Worm (Caenorhabditis elegans) whole organism, L1 larva: ENCODE results near the gene F11C7.6.

Experiments used
- irx-1 ChIP-seq: sonication (generic microtip); optimal IDR thresholded peaks from 2 replicates; lab custom pipeline; 2016; ENCODE audit warnings: missing genetic modification characterization, missing compliant biosample characterization
- lin-15B ChIP-seq: fragments of 150-350 bp; sonication (generic microtip); optimal IDR thresholded peaks from 3 replicates; lab custom pipeline; 2014; ENCODE audit warnings: missing biosample characterization, missing genetic modification characterization
- lir-3 ChIP-seq: sonication (generic microtip); optimal IDR thresholded peaks from 2 replicates; lab custom pipeline; 2016; ENCODE audit warnings: mild to moderate bottlenecking, missing genetic modification characterization, moderate library complexity, missing compliant biosample characterization; ENCODE audit not compliant: poor library complexity
- nhr-90 ChIP-seq: sonication (generic microtip); optimal IDR thresholded peaks from 2 replicates; lab custom pipeline; 2016; ENCODE audit warnings: mild to moderate bottlenecking, missing genetic modification characterization, missing compliant biosample characterization; ENCODE audit not compliant: poor library complexity
- snpc-4 ChIP-seq: fragments of 150-350 bp; optimal IDR thresholded peaks from 2 replicates; lab custom pipeline; 2014; ENCODE audit warnings: missing biosample characterization, missing genetic modification characterization
- sptf-1 ChIP-seq: fragments of 150-350 bp; optimal IDR thresholded peaks from 2 replicates; lab custom pipeline; 2014; ENCODE audit warnings: missing biosample characterization, missing genetic modification characterization
- sup-37 ChIP-seq: fragments of 200-800 bp; sonication (Bioruptor generic); optimal IDR thresholded peaks from 2 replicates; lab custom pipeline; 2018; ENCODE audit warnings: mild to moderate bottlenecking, missing genetic modification characterization, missing compliant biosample characterization
- unc-130 ChIP-seq: fragments of 150-350 bp; optimal IDR thresholded peaks from 2 replicates; lab custom pipeline; 2017; ENCODE audit warnings: missing biosample characterization, missing genetic modification characterization, inconsistent platforms
- zag-1 ChIP-seq: fragments of 150-350 bp; optimal IDR thresholded peaks from 2 replicates; lab custom pipeline; 2014; ENCODE audit warnings: missing biosample characterization, missing genetic modification characterization

ce11 chrX:17400425-17400824 lies 939 bp upstream of the F11C7.6 start:
- TF ChIP-seq unc-130 (tag; lab: Kevin White, UChicago) (no peak), nhr-90 (tag; lab: Kevin White, UChicago) (no peak), sup-37 (GFP tag; lab: Kevin White, UChicago) (no peak), lir-3 (no peak), lin-15B (tag; lab: Kevin White, UChicago) (no peak), irx-1 (tag; lab: Kevin White, UChicago) (no peak), snpc-4 (no peak), zag-1 (tag; lab: Kevin White, UChicago) (no peak), sptf-1 (tag; lab: Kevin White, UChicago) (no peak)
